Worm (Caenorhabditis elegans): ENCODE data around the gene smf-3.

ce11 chrIV:2654965-2655364, 36.3 kb downstream of the smf-3 start:
- TF ChIP-seq klf-2 (GFP tag; conservative IDR thresholded peaks at IDR 0.05) = no peak
- TF ChIP-seq ztf-29 (GFP tag; IDR thresholded peaks at IDR 0.05) = no peak
- TF ChIP-seq ref-1 (GFP tag; conservative IDR thresholded peaks at IDR 0.05) = no peak
- TF ChIP-seq flt-1 (GFP tag; IDR thresholded peaks at IDR 0.05) = no peak
- no peak for TF ChIP-seq ztf-23 (GFP tag; IDR thresholded peaks at IDR 0.05)
